Worm (Caenorhabditis elegans) whole organism, L1 larva: ENCODE data around the gene srd-11.

Source experiments
- C34B4.2 ChIP-seq: sonication (generic microtip); optimal IDR thresholded peaks from 2 replicates; lab custom pipeline; 2017; ENCODE audit warnings: mild to moderate bottlenecking, missing genetic modification characterization, missing compliant biosample characterization
- Y116A8C.19 ChIP-seq: sonication (generic microtip); optimal IDR thresholded peaks from 2 replicates; lab custom pipeline; 2016; ENCODE audit warnings: missing compliant biosample characterization, missing genetic modification characterization, borderline replicate concordance
- ceh-88 ChIP-seq: fragments of 200-800 bp; sonication (Bioruptor generic); IDR thresholded peaks from 2 replicates; pipeline ENCODE4 v1.3.6; 2022; ENCODE audit warnings: missing genetic modification characterization, missing compliant biosample characterization
- dpl-1 ChIP-seq, 3 experiments: fragments of 150-350 bp in 2 of 3; sonication (generic microtip) in 1 of 3; optimal IDR thresholded peaks; 2 replicates each; lab custom pipeline; 2014 to 2017; ENCODE audit warnings: missing biosample characterization in 3 of 3, missing genetic modification characterization in 3 of 3, missing genetic modification reagents in 3 of 3
- mdl-1 ChIP-seq, 2 experiments: fragments of 150-350 bp; optimal IDR thresholded peaks; 2 replicates each; lab custom pipeline; 2014 to 2017; ENCODE audit warnings: missing biosample characterization in 2 of 2, missing genetic modification characterization in 2 of 2, inconsistent platforms in 1 of 2
- nhr-237 ChIP-seq: fragments of 150-350 bp; optimal IDR thresholded peaks from 2 replicates; lab custom pipeline; 2014; ENCODE audit warnings: missing biosample characterization, missing genetic modification characterization
- nhr-28 ChIP-seq: fragments of 150-350 bp; optimal IDR thresholded peaks from 2 replicates; lab custom pipeline; 2014; ENCODE audit warnings: missing biosample characterization, missing genetic modification characterization
- nhr-85 ChIP-seq: sonication (generic microtip); peaks from one replicate; lab custom pipeline; 2016; ENCODE audit warnings: missing genetic modification characterization, inconsistent platforms, missing compliant biosample characterization
- pag-3 ChIP-seq: sonication (generic microtip); optimal IDR thresholded peaks from 2 replicates; lab custom pipeline; 2017; ENCODE audit warnings: missing genetic modification characterization, mild to moderate bottlenecking, missing compliant biosample characterization, antibody characterized with exemption, borderline replicate concordance; ENCODE audit not compliant: insufficient read depth
- snpc-4 ChIP-seq: fragments of 150-350 bp; optimal IDR thresholded peaks from 2 replicates; lab custom pipeline; 2014; ENCODE audit warnings: missing biosample characterization, missing genetic modification characterization
- unc-130 ChIP-seq: fragments of 150-350 bp; optimal IDR thresholded peaks from 2 replicates; lab custom pipeline; 2017; ENCODE audit warnings: missing biosample characterization, missing genetic modification characterization, inconsistent platforms
- unc-86 ChIP-seq: sonication (generic microtip); optimal IDR thresholded peaks from 2 replicates; lab custom pipeline; 2016; ENCODE audit warnings: missing genetic modification characterization, missing compliant biosample characterization

DNA sequence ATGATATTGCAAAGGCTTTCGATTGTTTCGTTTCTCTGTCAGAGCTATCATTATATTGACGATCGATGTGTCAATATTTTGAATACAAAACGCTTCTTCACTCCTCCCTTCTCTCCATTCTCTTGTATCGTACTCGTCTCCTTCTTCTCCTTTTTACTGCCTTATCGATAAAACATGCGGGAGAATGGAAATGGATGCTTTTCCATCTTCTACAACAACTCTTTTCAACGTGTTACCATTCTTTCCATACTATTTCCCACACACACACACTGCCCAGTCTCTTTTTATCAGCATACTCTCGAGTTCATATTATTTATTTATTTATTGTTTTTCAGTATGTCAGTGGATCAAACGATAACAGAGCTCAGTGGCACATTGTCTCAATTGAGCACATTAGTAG, 41.0 kb downstream of the srd-11 start, which contains the start of gene C50B8.6:
- TF ChIP-seq unc-86 (tag; lab: Kevin White, UChicago) (no peak), nhr-237 (tag; lab: Kevin White, UChicago) (no peak), Y116A8C.19 (tag; lab: Kevin White, UChicago) (no peak), nhr-85 (tag; lab: Kevin White, UChicago) (no peak), unc-130 (tag; lab: Kevin White, UChicago) (no peak), dpl-1 (GFP tag; optimal IDR thresholded peaks at IDR 0.05; lab: Kevin White, UChicago) (no peak), C34B4.2 (tag; lab: Kevin White, UChicago) (no peak), mdl-1 (tag; optimal IDR thresholded peaks at IDR 0.05; lab: Kevin White, UChicago) (no peak), snpc-4 (no peak), nhr-28 (no peak), pag-3 (tag; lab: Kevin White, UChicago) (no peak), ceh-88 (GFP tag; lab: Robert Waterston, UW) (no peak)
